Worm (Caenorhabditis elegans) whole organism, L4 larva: ENCODE measurements around the gene T05A7.11.

ENCODE experiments used
- R02D3.7 ChIP-seq: fragments of 150-350 bp; sonication (generic microtip); optimal IDR thresholded peaks from 3 replicates; lab custom pipeline; 2014; ENCODE audit warnings: missing biosample characterization, missing genetic modification characterization
- attf-4 ChIP-seq: sonication (generic microtip); optimal IDR thresholded peaks from 3 replicates; lab custom pipeline; 2017; ENCODE audit warnings: missing biosample characterization, missing genetic modification characterization
- ceh-82 ChIP-seq: sonication (generic microtip); optimal IDR thresholded peaks from 2 replicates; lab custom pipeline; 2017; ENCODE audit warnings: missing biosample characterization, missing genetic modification characterization
- lin-39 ChIP-seq: fragments of 150-350 bp; optimal IDR thresholded peaks from 2 replicates; lab custom pipeline; 2014; ENCODE audit warnings: missing biosample characterization, missing genetic modification reagents, missing genetic modification characterization
- php-3 ChIP-seq: fragments of 200-800 bp; sonication (Bioruptor generic); IDR thresholded peaks from 2 replicates; pipeline ENCODE4 v1.3.6; 2022; ENCODE audit warnings: missing genetic modification reagents, missing genetic modification characterization, missing compliant biosample characterization
- pqm-1 ChIP-seq: sonication (generic microtip); optimal IDR thresholded peaks from 2 replicates; lab custom pipeline; 2017; ENCODE audit warnings: missing biosample characterization, missing genetic modification characterization
- unc-62 ChIP-seq, 3 experiments: fragments of 150-350 bp in 1 of 3; sonication (generic microtip); optimal IDR thresholded peaks in 2 of 3; peaks in 1 of 3; 1 replicate in 1 of 3; 2 replicates in 2 of 3; lab custom pipeline; 2014 to 2017; ENCODE audit warnings: missing biosample characterization in 3 of 3, missing genetic modification characterization in 3 of 3, missing genetic modification reagents in 3 of 3, missing genotype in 1 of 3
- zag-1 ChIP-seq: fragments of 150-350 bp; optimal IDR thresholded peaks from 2 replicates; lab custom pipeline; 2014; ENCODE audit warnings: missing biosample characterization, missing genetic modification characterization

ce11 chrII:4638241-4638640 is 27.0 kb downstream of the T05A7.11 start, which contains the start of gene che-10:
- no peak for TF ChIP-seq lin-39 (tag; lab: Kevin White, UChicago)
- TF ChIP-seq pqm-1 (tag; lab: Kevin White, UChicago), result no peak
- TF ChIP-seq zag-1 (tag; lab: Kevin White, UChicago), result no peak
- no peak for TF ChIP-seq attf-4 (tag; lab: Kevin White, UChicago)
- TF ChIP-seq php-3, result no peak
- no peak for TF ChIP-seq unc-62 (GFP tag; optimal IDR thresholded peaks at IDR 0.05 in 1 of 2; lab: Kevin White, UChicago)
- TF ChIP-seq unc-62 (tag; optimal IDR thresholded peaks at IDR 0.05; lab: Kevin White, UChicago), result no peak
- TF ChIP-seq R02D3.7 (tag; lab: Kevin White, UChicago), result no peak
- no peak for TF ChIP-seq ceh-82
